Fruit fly (Drosophila melanogaster): ENCODE results near the gene CG32107.

CG32107 gene

DNA sequence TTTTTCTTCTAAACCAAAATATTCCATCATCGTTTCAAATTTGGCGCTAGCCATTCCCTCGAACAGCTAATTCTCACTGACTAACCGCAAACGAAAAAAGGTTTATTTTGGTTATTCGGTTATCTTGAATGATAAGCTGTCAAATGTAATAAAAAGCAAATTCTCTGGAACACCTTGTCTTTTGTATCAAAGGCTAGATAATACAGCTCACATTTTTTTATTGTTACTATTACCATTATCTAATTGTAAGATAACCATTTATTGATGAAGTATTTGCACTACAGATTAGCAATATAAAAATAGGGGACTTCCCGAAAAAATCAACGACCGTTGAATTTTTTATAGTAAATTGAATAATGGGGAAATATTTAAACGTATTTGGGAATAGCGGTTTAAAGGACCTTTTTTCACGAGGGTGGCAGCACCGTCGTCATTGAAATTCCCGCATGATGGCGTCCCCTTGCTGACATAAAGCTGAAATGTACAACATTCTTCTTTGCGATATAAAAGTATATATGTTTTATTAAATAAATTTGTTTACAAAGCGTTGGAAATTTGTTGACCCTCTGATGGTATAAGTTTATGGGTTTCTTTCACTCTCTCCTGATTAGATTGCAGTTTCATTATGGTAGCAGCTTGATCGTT, at the start of gene CG32107:
TSS of gene CG32107 (minus strand) at position 51 of the 645 bp plus-strand sequence.
- TF ChIP-seq kay (GFP tag; ENCODE audit: borderline replicate concordance) (peak; percentile 84), CG11617 (GFP tag; optimal IDR thresholded peaks at IDR 0.05) (no peak), tj (GFP tag; optimal IDR thresholded peaks at IDR 0.05) (no peak), Crg-1 (GFP tag; optimal IDR thresholded peaks at IDR 0.05) (no peak), bab1 (GFP tag; optimal IDR thresholded peaks at IDR 0.05) (no peak), CG7045 (GFP tag; optimal IDR thresholded peaks at IDR 0.05) (no peak), toe (GFP tag; optimal IDR thresholded peaks at IDR 0.05) (no peak), cnc (optimal IDR thresholded peaks at IDR 0.05) (no peak), CG14711 (tag; optimal IDR thresholded peaks at IDR 0.05) (peak; percentile 6), ovo (GFP tag; optimal IDR thresholded peaks at IDR 0.05) (no peak), pad (GFP tag; optimal IDR thresholded peaks at IDR 0.05) (peak; percentile 23), CG7101 (tag; optimal IDR thresholded peaks at IDR 0.05) (peak; percentile 33), CG12768 (GFP tag; optimal IDR thresholded peaks at IDR 0.05) (no peak), Clk (GFP tag; optimal IDR thresholded peaks at IDR 0.05) (no peak), CG5204 (GFP tag; optimal IDR thresholded peaks at IDR 0.05) (no peak), Hr96 (GFP tag; optimal IDR thresholded peaks at IDR 0.05) (no peak), Mnt (GFP tag; optimal IDR thresholded peaks at IDR 0.05) (no peak), cic (GFP tag; optimal IDR thresholded peaks at IDR 0.05) (peak; percentile 45), CG33017 (tag; optimal IDR thresholded peaks at IDR 0.05) (peak; percentile 46), CG1620 (GFP tag; optimal IDR thresholded peaks at IDR 0.05) (no peak)

DNA sequence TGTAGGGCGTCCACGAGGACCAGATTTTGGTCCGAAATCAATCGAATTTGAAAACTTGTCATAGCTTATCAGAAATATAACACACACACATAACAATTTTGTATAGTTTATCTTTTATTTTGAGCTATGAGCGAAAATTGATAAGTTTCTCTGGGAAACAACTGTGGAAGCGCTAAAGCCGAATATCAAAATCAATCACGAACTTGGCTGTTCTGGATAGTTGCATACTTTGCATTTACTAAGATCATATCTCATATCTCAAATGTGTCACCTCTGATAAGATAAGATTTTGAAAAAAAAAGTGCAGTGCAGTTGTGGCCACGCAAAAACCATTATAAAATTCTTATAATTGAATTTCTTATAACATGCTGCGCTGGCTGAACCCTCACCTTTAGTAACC, 42.5 kb upstream of the CG32107 start, which contains the start of gene CG32117:
TSS of gene CG32117 (minus strand) at position 101 of the 400 bp plus-strand sequence.
- TF ChIP-seq pad (GFP tag; optimal IDR thresholded peaks at IDR 0.05): no peak
- no peak for TF ChIP-seq tj (GFP tag; optimal IDR thresholded peaks at IDR 0.05)
- no peak for TF ChIP-seq Clk (GFP tag; optimal IDR thresholded peaks at IDR 0.05)
- no peak for TF ChIP-seq toe (GFP tag; optimal IDR thresholded peaks at IDR 0.05)
- TF ChIP-seq CG7045 (GFP tag; optimal IDR thresholded peaks at IDR 0.05): no peak
- TF ChIP-seq cic (GFP tag; optimal IDR thresholded peaks at IDR 0.05): no peak
- TF ChIP-seq cnc (optimal IDR thresholded peaks at IDR 0.05): no peak
- no peak for TF ChIP-seq CG33017 (tag; optimal IDR thresholded peaks at IDR 0.05)
- TF ChIP-seq kay (GFP tag; ENCODE audit: borderline replicate concordance): no peak
- no peak for TF ChIP-seq CG1620 (GFP tag; optimal IDR thresholded peaks at IDR 0.05)
- no peak for TF ChIP-seq CG11617 (GFP tag; optimal IDR thresholded peaks at IDR 0.05)
- TF ChIP-seq Mnt (GFP tag; optimal IDR thresholded peaks at IDR 0.05): no peak
- TF ChIP-seq CG14711 (tag; optimal IDR thresholded peaks at IDR 0.05): no peak
- TF ChIP-seq ovo (GFP tag; optimal IDR thresholded peaks at IDR 0.05): no peak
- no peak for TF ChIP-seq Crg-1 (GFP tag; optimal IDR thresholded peaks at IDR 0.05)

DNA sequence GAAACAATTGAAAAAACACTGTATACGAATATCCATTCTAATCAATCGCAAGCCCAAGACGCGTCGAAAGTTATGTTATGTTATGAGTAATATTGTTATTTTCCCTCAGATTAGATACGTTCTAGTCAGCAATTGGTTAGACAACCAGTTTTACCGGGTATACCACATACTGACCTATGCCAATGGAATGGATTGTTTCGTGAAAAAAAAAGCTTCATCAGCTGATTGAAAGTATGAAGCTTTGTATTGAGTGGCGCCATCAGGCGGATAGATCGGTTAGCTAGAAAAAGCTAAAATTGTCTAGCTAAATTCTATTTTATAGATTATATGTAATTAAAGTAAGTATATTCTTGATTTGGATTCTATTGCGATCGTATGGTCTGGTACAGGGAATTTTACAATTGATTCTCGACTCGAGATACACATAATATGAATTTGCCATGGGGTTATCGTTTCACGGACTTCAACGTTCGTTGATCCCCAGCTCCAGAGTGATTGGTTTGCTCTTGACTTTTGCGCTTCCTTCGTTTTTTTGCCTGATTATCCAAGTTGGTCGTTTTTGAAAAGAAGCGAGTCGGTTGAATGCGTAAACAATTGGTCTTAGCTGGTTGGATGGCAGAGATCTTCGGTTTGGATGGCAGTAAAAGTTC, 41.6 kb upstream of the CG32107 start, which contains the start of gene CG12520:
TSS of gene CG12520 (minus strand) at position 159 of the 650 bp plus-strand sequence.
- peak; percentile 10 for TF ChIP-seq bab1 (GFP tag; optimal IDR thresholded peaks at IDR 0.05)
- peak; percentile 89 for TF ChIP-seq kay (GFP tag; ENCODE audit: borderline replicate concordance)
- no peak for TF ChIP-seq CG1620 (GFP tag; optimal IDR thresholded peaks at IDR 0.05)

DNA sequence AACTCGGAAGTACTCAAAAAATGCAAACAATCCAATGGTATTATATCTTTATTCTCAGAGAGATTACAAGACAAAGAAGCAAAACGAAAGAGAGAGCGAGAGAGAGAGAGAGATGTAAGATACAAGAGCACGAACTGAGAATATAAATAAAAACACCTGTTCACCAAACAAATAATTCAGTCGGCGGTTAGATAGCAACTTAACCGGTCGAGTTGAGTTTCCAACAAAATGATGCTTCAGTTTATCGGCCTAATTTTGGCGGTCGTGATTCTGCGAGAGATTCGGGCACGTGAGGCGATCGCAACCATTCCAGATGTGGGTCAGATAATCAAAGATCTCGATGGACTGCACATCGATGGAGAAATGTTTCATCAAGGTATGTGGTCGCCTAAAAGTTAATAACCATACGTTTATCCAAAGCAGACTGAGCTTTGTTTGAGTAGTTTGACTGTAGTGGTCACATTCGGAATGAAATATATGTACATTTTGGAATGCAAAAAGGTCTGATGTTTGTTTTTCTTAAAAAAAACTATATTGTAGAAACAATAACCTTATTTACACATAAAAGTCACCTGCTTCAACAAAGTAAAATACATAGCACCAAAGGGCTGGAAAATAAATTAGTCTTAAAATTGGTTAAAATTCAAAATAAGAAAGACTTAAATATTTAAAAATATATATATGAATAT, 31.5 kb upstream of the CG32107 start, which contains the start of gene CG14118:
TSS of gene CG14118 (plus strand) at position 174 of the 689 bp plus-strand sequence.
- TF ChIP-seq bab1 (GFP tag; optimal IDR thresholded peaks at IDR 0.05) (no peak), cnc (optimal IDR thresholded peaks at IDR 0.05) (no peak), cic (GFP tag; optimal IDR thresholded peaks at IDR 0.05) (no peak), CG7045 (GFP tag; optimal IDR thresholded peaks at IDR 0.05) (no peak), pad (GFP tag; optimal IDR thresholded peaks at IDR 0.05) (no peak), CG14711 (tag; optimal IDR thresholded peaks at IDR 0.05) (no peak), Hr96 (GFP tag; optimal IDR thresholded peaks at IDR 0.05) (no peak), Clk (GFP tag; optimal IDR thresholded peaks at IDR 0.05) (no peak), CG12768 (GFP tag; optimal IDR thresholded peaks at IDR 0.05) (no peak), CG7101 (tag; optimal IDR thresholded peaks at IDR 0.05) (no peak), kay (GFP tag; ENCODE audit: borderline replicate concordance) (no peak), CG33017 (tag; optimal IDR thresholded peaks at IDR 0.05) (no peak), toe (GFP tag; optimal IDR thresholded peaks at IDR 0.05) (no peak), CG1620 (GFP tag; optimal IDR thresholded peaks at IDR 0.05) (no peak), ovo (GFP tag; optimal IDR thresholded peaks at IDR 0.05) (no peak), tj (GFP tag; optimal IDR thresholded peaks at IDR 0.05) (no peak), CG11617 (GFP tag; optimal IDR thresholded peaks at IDR 0.05) (no peak)

DNA sequence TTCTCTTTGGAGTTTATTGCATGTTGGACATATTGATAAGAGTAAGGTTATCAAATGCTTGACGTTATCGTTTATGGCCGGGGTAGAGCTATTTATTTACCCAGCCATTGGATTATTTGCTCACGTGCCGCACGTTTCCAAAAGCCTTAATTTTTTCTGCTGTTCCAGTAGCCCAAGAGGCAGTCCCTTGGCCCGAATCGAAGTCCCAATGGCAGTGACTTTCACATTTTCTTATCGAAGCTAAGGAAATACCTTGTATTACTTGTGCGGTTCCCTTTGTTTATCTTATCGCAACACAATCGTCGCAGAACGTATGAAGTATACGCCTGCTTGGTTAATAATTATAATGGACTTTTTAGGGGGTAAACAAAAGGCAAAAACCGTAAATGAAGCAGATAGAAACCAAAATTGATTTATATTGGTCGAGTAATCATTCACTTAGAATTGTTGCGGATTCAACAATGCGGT, 28.3 kb upstream of the CG32107 start, which contains the start of gene CG43894:
TSS of gene CG43894 (plus strand) at position 418 of the 468 bp plus-strand sequence.
- TF ChIP-seq Clk (GFP tag; optimal IDR thresholded peaks at IDR 0.05) (peak; percentile 9), CG7045 (GFP tag; optimal IDR thresholded peaks at IDR 0.05) (peak; percentile 44), pad (GFP tag; optimal IDR thresholded peaks at IDR 0.05) (no peak), toe (GFP tag; optimal IDR thresholded peaks at IDR 0.05) (no peak), CG12768 (GFP tag; optimal IDR thresholded peaks at IDR 0.05) (peak; percentile 32), CG11617 (GFP tag; optimal IDR thresholded peaks at IDR 0.05) (peak; percentile 25), CG7101 (tag; optimal IDR thresholded peaks at IDR 0.05) (no peak), kay (GFP tag; ENCODE audit: borderline replicate concordance) (peak; percentile 93), Hr96 (GFP tag; optimal IDR thresholded peaks at IDR 0.05) (no peak), CG5204 (GFP tag; optimal IDR thresholded peaks at IDR 0.05) (peak; percentile 28), CG1620 (GFP tag; optimal IDR thresholded peaks at IDR 0.05) (no peak), Crg-1 (GFP tag; optimal IDR thresholded peaks at IDR 0.05) (no peak), Mnt (GFP tag; optimal IDR thresholded peaks at IDR 0.05) (peak; percentile 21), tj (GFP tag; optimal IDR thresholded peaks at IDR 0.05) (no peak), CG14711 (tag; optimal IDR thresholded peaks at IDR 0.05) (peak; percentile 1), bab1 (GFP tag; optimal IDR thresholded peaks at IDR 0.05) (no peak), ovo (GFP tag; optimal IDR thresholded peaks at IDR 0.05) (no peak), cic (GFP tag; optimal IDR thresholded peaks at IDR 0.05) (peak; percentile 82), CG33017 (tag; optimal IDR thresholded peaks at IDR 0.05) (peak; percentile 20), cnc (optimal IDR thresholded peaks at IDR 0.05) (peak in 1 of 2 experiments; percentile 60)

All from whole organism, adult.